Fruit fly (Drosophila melanogaster) whole organism, embryonic: ENCODE results near the gene Pp1-87B.

Experiments used
- Asciz ChIP-seq: fragments of 200-800 bp; sonication (Bioruptor generic); optimal IDR thresholded peaks from 2 replicates; lab custom pipeline; 2017; ENCODE audit warnings: missing biosample characterization, mild to moderate bottlenecking, missing genetic modification characterization, missing genetic modification reagents
- Atf-2 ChIP-seq: fragments of 200-800 bp; sonication (Bioruptor generic); optimal IDR thresholded peaks from 2 replicates; lab custom pipeline; 2016; ENCODE audit warnings: missing biosample characterization, missing genetic modification characterization
- B-H2 ChIP-seq: fragments of 200-800 bp; sonication (Bioruptor generic); optimal IDR thresholded peaks from 2 replicates; lab custom pipeline; 2018; ENCODE audit warnings: missing biosample characterization, mild to moderate bottlenecking, missing genetic modification characterization
- Bgb ChIP-seq: fragments of 200-800 bp; sonication (Bioruptor generic); IDR thresholded peaks from 2 replicates; pipeline ENCODE4 v1.3.6; 2022; ENCODE audit warnings: missing biosample characterization, missing genetic modification characterization; ENCODE audit not compliant: partially characterized antibody
- CG12659 ChIP-seq: fragments of 200-800 bp; sonication (Bioruptor generic); optimal IDR thresholded peaks from 3 replicates; lab custom pipeline; 2017; ENCODE audit warnings: mild to moderate bottlenecking, missing biosample characterization, missing genetic modification reagents, missing genetic modification characterization
- CG13287 ChIP-seq: fragments of 200-800 bp; sonication (Bioruptor generic); IDR thresholded peaks from 2 replicates; pipeline ENCODE4 v1.3.6; 2022; ENCODE audit warnings: missing biosample characterization, missing genetic modification characterization; ENCODE audit not compliant: partially characterized antibody
- CG13894 ChIP-seq: fragments of 200-800 bp; sonication (Bioruptor generic); optimal IDR thresholded peaks from 3 replicates; lab custom pipeline; 2018; ENCODE audit warnings: missing biosample characterization, mild to moderate bottlenecking, missing genetic modification characterization, moderate library complexity
- CG14860 ChIP-seq: fragments of 200-800 bp; sonication (Bioruptor generic); IDR thresholded peaks from 3 replicates; pipeline ENCODE4 v1.3.6; 2022; ENCODE audit warnings: missing biosample characterization, missing genetic modification characterization; ENCODE audit not compliant: partially characterized antibody
- CG15479 ChIP-seq: fragments of 200-800 bp; sonication (Bioruptor generic); optimal IDR thresholded peaks from 3 replicates; lab custom pipeline; 2019; ENCODE audit warnings: missing biosample characterization, mild to moderate bottlenecking, missing genetic modification characterization, moderate library complexity
- CG2129 ChIP-seq: fragments of 200-800 bp; sonication (Bioruptor generic); IDR thresholded peaks from 2 replicates; pipeline ENCODE4 v1.3.6; 2022; ENCODE audit warnings: missing biosample characterization, missing genetic modification characterization; ENCODE audit not compliant: partially characterized antibody
- CG2889 ChIP-seq: fragments of 200-800 bp; sonication (Bioruptor generic); IDR thresholded peaks from 3 replicates; pipeline ENCODE4 v1.3.6; 2022; ENCODE audit warnings: missing biosample characterization, missing genetic modification characterization
- CG30403 ChIP-seq: fragments of 200-800 bp; sonication (Bioruptor generic); optimal IDR thresholded peaks from 3 replicates; lab custom pipeline; 2016; ENCODE audit warnings: missing biosample characterization, missing genetic modification characterization
- CG32532 ChIP-seq: fragments of 200-800 bp; sonication (Bioruptor generic); IDR thresholded peaks from 2 replicates; pipeline ENCODE4 v1.3.6; 2022; ENCODE audit warnings: missing biosample characterization, missing genetic modification characterization
- CG34376 ChIP-seq: fragments of 200-800 bp; sonication (Bioruptor generic); optimal IDR thresholded peaks from 2 replicates; lab custom pipeline; 2018; ENCODE audit warnings: missing biosample characterization, mild to moderate bottlenecking, missing genetic modification characterization
- CG34422 ChIP-seq: fragments of 200-800 bp; sonication (Bioruptor generic); IDR thresholded peaks from 3 replicates; pipeline ENCODE4 v1.3.6; 2022; ENCODE audit warnings: missing biosample characterization, missing genetic modification characterization
- CG7987 ChIP-seq: fragments of 200-800 bp; sonication (Bioruptor generic); optimal IDR thresholded peaks from 2 replicates; lab custom pipeline; 2018; ENCODE audit warnings: missing biosample characterization, mild to moderate bottlenecking, missing genetic modification characterization, moderate library complexity
- CG8281 ChIP-seq: fragments of 200-800 bp; sonication (Bioruptor generic); optimal IDR thresholded peaks from 2 replicates; lab custom pipeline; 2018; ENCODE audit warnings: missing biosample characterization, mild to moderate bottlenecking, missing genetic modification characterization, moderate library complexity
- CG8290 ChIP-seq, 3 experiments: fragments of 200-800 bp; sonication (Bioruptor generic); optimal IDR thresholded peaks; 2 replicates each; lab custom pipeline; 2016 to 2019; ENCODE audit warnings: missing biosample characterization in 3 of 3, missing genetic modification characterization in 3 of 3, mild to moderate bottlenecking in 2 of 3, moderate library complexity in 1 of 3
- CG8478 ChIP-seq: fragments of >200 bp; optimal IDR thresholded peaks from 2 replicates; lab custom pipeline; 2018
- Deaf1 ChIP-seq: fragments of 200-800 bp; optimal IDR thresholded peaks from 3 replicates; lab custom pipeline; 2019; ENCODE audit warnings: missing biosample characterization, mild to moderate bottlenecking, missing genetic modification characterization, moderate library complexity
- Doc3 ChIP-seq: fragments of 200-800 bp; sonication (Bioruptor generic); IDR thresholded peaks from 3 replicates; pipeline ENCODE4 v1.3.6; 2022; ENCODE audit warnings: missing biosample characterization, missing genetic modification characterization; ENCODE audit not compliant: partially characterized antibody
- GATAe ChIP-seq: fragments of 200-800 bp; sonication (Bioruptor generic); conservative IDR thresholded peaks from 2 replicates; pipeline ENCODE4 v1.3.6; 2022; ENCODE audit warnings: missing biosample characterization, missing genetic modification characterization
- HLH4C ChIP-seq: fragments of 200-800 bp; sonication (Bioruptor generic); IDR thresholded peaks from 3 replicates; pipeline ENCODE4 v1.3.6; 2022; ENCODE audit warnings: missing biosample characterization, missing genetic modification characterization; ENCODE audit not compliant: partially characterized antibody
- HLHmδ ChIP-seq: fragments of 200-800 bp; sonication (Bioruptor generic); optimal IDR thresholded peaks from 2 replicates; lab custom pipeline; 2018; ENCODE audit warnings: missing biosample characterization, mild to moderate bottlenecking, missing genetic modification characterization, moderate library complexity
- Hr78 ChIP-seq, 2 experiments: fragments of 200-800 bp in 1 of 2; fragments of >200 bp in 1 of 2; sonication (Bioruptor generic) in 1 of 2; optimal IDR thresholded peaks; 2 replicates each; lab custom pipeline; 2017 to 2019; ENCODE audit warnings: missing biosample characterization in 2 of 2, missing genetic modification characterization in 2 of 2, mild to moderate bottlenecking in 1 of 2, moderate library complexity in 1 of 2
- Jarid2 ChIP-seq: fragments of 200-800 bp; sonication (Bioruptor generic); optimal IDR thresholded peaks from 3 replicates; lab custom pipeline; 2017; ENCODE audit warnings: mild to moderate bottlenecking, missing biosample characterization, missing genetic modification reagents, missing genetic modification characterization
- Scr ChIP-seq: fragments of 200-800 bp; sonication (Bioruptor generic); IDR thresholded peaks from 2 replicates; pipeline ENCODE4 v1.3.6; 2022; ENCODE audit warnings: missing biosample characterization, missing genetic modification characterization; ENCODE audit not compliant: partially characterized antibody
- abd-A ChIP-seq: fragments of 200-800 bp; sonication (Bioruptor generic); optimal IDR thresholded peaks from 3 replicates; lab custom pipeline; 2019; ENCODE audit warnings: missing biosample characterization, mild to moderate bottlenecking, missing genetic modification characterization, moderate library complexity
- ase ChIP-seq: fragments of 200-800 bp; sonication (Bioruptor generic); IDR thresholded peaks from 3 replicates; pipeline ENCODE4 v1.3.6; 2022; ENCODE audit warnings: missing biosample characterization, missing genetic modification characterization
- az2 ChIP-seq: fragments of 200-800 bp; sonication (Bioruptor generic); optimal IDR thresholded peaks from 3 replicates; lab custom pipeline; 2016; ENCODE audit warnings: missing biosample characterization, missing genetic modification characterization
- bbx ChIP-seq: fragments of 200-800 bp; sonication (Bioruptor generic); IDR thresholded peaks from 2 replicates; pipeline ENCODE4 v1.3.6; 2022; ENCODE audit warnings: missing biosample characterization, missing genetic modification characterization; ENCODE audit not compliant: partially characterized antibody
- cg ChIP-seq: fragments of 200-800 bp; sonication (Bioruptor generic); optimal IDR thresholded peaks from 3 replicates; lab custom pipeline; 2019; ENCODE audit warnings: missing biosample characterization, mild to moderate bottlenecking, missing genetic modification characterization, moderate library complexity
- chinmo ChIP-seq: fragments of 200-800 bp; sonication (Bioruptor generic); IDR thresholded peaks from 4 replicates; pipeline ENCODE4 v1.3.6; 2022; ENCODE audit warnings: missing biosample characterization, missing genetic modification characterization; ENCODE audit not compliant: partially characterized antibody
- corto ChIP-seq: fragments of 200-800 bp; sonication (Bioruptor generic); optimal IDR thresholded peaks from 2 replicates; lab custom pipeline; 2016; ENCODE audit warnings: missing biosample characterization, mild to moderate bottlenecking, missing genetic modification characterization, moderate library complexity
- croc ChIP-seq: fragments of 200-800 bp; sonication (Bioruptor generic); conservative IDR thresholded peaks from 3 replicates; pipeline ENCODE4 v1.3.6; 2022; ENCODE audit warnings: missing biosample characterization, missing genetic modification characterization
- danr ChIP-seq: fragments of 200-800 bp; sonication (Bioruptor generic); IDR thresholded peaks from 2 replicates; pipeline ENCODE4 v1.3.6; 2022; ENCODE audit warnings: missing biosample characterization, missing genetic modification characterization
- exex ChIP-seq: fragments of 200-800 bp; sonication (Bioruptor generic); optimal IDR thresholded peaks from 4 replicates; lab custom pipeline; 2018; ENCODE audit warnings: missing biosample characterization, mild to moderate bottlenecking, missing genetic modification characterization, moderate library complexity
- ftz-f1 ChIP-seq: fragments of 200-800 bp; sonication (Bioruptor generic); optimal IDR thresholded peaks from 2 replicates; lab custom pipeline; 2016; ENCODE audit warnings: missing biosample characterization, missing genetic modification characterization
- grn ChIP-seq: fragments of 200-800 bp; sonication (Bioruptor generic); optimal IDR thresholded peaks from 3 replicates; lab custom pipeline; 2017; ENCODE audit warnings: missing biosample characterization, missing genetic modification characterization
- inv ChIP-seq: fragments of 200-800 bp; sonication (Bioruptor generic); IDR thresholded peaks from 2 replicates; pipeline ENCODE4 v1.3.6; 2022; ENCODE audit warnings: missing biosample characterization, missing genetic modification characterization; ENCODE audit not compliant: partially characterized antibody
- mirr ChIP-seq: fragments of 200-800 bp; sonication (Bioruptor generic); optimal IDR thresholded peaks from 3 replicates; lab custom pipeline; 2018; ENCODE audit warnings: missing biosample characterization, mild to moderate bottlenecking, missing genetic modification characterization
- sd ChIP-seq: fragments of 200-800 bp; sonication (Bioruptor generic); optimal IDR thresholded peaks from 3 replicates; lab custom pipeline; 2018; ENCODE audit warnings: missing biosample characterization, mild to moderate bottlenecking, missing genetic modification characterization, moderate library complexity
- so ChIP-seq: fragments of 200-800 bp; sonication (Bioruptor generic); IDR thresholded peaks from 3 replicates; pipeline ENCODE4 v1.3.6; 2022; ENCODE audit warnings: missing biosample characterization, missing genetic modification characterization
- sug ChIP-seq: fragments of 200-800 bp; optimal IDR thresholded peaks from 2 replicates; lab custom pipeline; 2019; ENCODE audit warnings: missing biosample characterization, mild to moderate bottlenecking, missing genetic modification characterization, moderate library complexity
- tna ChIP-seq: fragments of 200-800 bp; sonication (Bioruptor generic); IDR thresholded peaks from 2 replicates; pipeline ENCODE4 v1.3.6; 2022; ENCODE audit warnings: missing biosample characterization, missing genetic modification characterization; ENCODE audit not compliant: partially characterized antibody
- toy ChIP-seq: fragments of 200-800 bp; sonication (Bioruptor generic); IDR thresholded peaks from 2 replicates; pipeline ENCODE4 v1.3.6; 2022; ENCODE audit warnings: missing biosample characterization, missing genetic modification characterization
- unc-4 ChIP-seq: fragments of 200-800 bp; sonication (Bioruptor generic); IDR thresholded peaks from 2 replicates; pipeline ENCODE4 v1.3.6; 2022; ENCODE audit warnings: missing biosample characterization, missing genetic modification characterization; ENCODE audit not compliant: partially characterized antibody

The Pp1-87B gene

dm6 chr3R:12443769-12444168, 18.1 kb upstream of the Pp1-87B start:
- no peak for TF ChIP-seq CG14860
- peak; percentile 19; the same call in 1 of the 3 replicates for TF ChIP-seq CG34422 (GFP tag; lab: Robert Waterston, UW)
- TF ChIP-seq CG34376 (GFP tag; lab: Kevin White, UChicago): peak; percentile 63
- TF ChIP-seq B-H2 (GFP tag; lab: Kevin White, UChicago): peak; percentile 49
- TF ChIP-seq inv: no peak
- peak in 1 of 2 experiments; percentile 12 for TF ChIP-seq Hr78 (GFP tag; optimal IDR thresholded peaks at IDR 0.05; lab: Kevin White, UChicago)
- no peak for TF ChIP-seq so (GFP tag; lab: Robert Waterston, UW)
- peak; percentile 27 for TF ChIP-seq ftz-f1
- peak; percentile 48 for TF ChIP-seq abd-A (tag; lab: Kevin White, UChicago)
- peak; percentile 68 for TF ChIP-seq cg
- TF ChIP-seq Asciz (GFP tag; lab: Kevin White, UChicago): no peak
- 0 out of 2 replicates have a peak, but pooled peaks have one; percentile 12 for TF ChIP-seq Scr (GFP tag; lab: Robert Waterston, UW)
- TF ChIP-seq Atf-2: no peak
- peak; percentile 14; the same call in 1 of the 2 replicates for TF ChIP-seq CG13287 (GFP tag; lab: Robert Waterston, UW)
- peak; percentile 20; the same call in 1 of the 2 replicates for TF ChIP-seq Bgb (GFP tag; lab: Robert Waterston, UW)
- TF ChIP-seq sd (tag; lab: Kevin White, UChicago): peak; percentile 4
- TF ChIP-seq bbx (GFP tag; lab: Robert Waterston, UW): 0 out of 2 replicates have a peak, but pooled peaks have one; percentile 6
- TF ChIP-seq CG8290 (GFP tag; optimal IDR thresholded peaks at IDR 0.05; lab: Kevin White, UChicago): no peak
- peak in 1 of 2 experiments; percentile 28 for TF ChIP-seq CG8290 (tag; optimal IDR thresholded peaks at IDR 0.05; lab: Kevin White, UChicago)
- TF ChIP-seq toy (GFP tag; lab: Robert Waterston, UW): no peak
- TF ChIP-seq sug (tag; lab: Kevin White, UChicago): peak; percentile 20
- TF ChIP-seq CG8281 (tag; lab: Kevin White, UChicago): no peak
- TF ChIP-seq exex (tag; lab: Kevin White, UChicago): peak; percentile 95
- peak; percentile 8 for TF ChIP-seq corto (GFP tag; lab: Kevin White, UChicago)
- peak; percentile 30 for TF ChIP-seq CG13894 (tag; lab: Kevin White, UChicago)
- peak; percentile 60 for TF ChIP-seq mirr
- TF ChIP-seq Deaf1: peak; percentile 60
- TF ChIP-seq unc-4: peak; percentile 18; the same call in 1 of the 2 replicates
- TF ChIP-seq GATAe (GFP tag; lab: Robert Waterston, UW): 0 out of 2 replicates have a peak, but pooled peaks have one; percentile 29
- peak; percentile 55 for TF ChIP-seq grn (GFP tag; lab: Kevin White, UChicago)
- TF ChIP-seq chinmo (GFP tag; lab: Robert Waterston, UW): peak; percentile 89; the same call in 3 of the 4 replicates
- TF ChIP-seq tna (GFP tag; lab: Robert Waterston, UW): 0 out of 2 replicates have a peak, but pooled peaks have one; percentile 37
- no peak for TF ChIP-seq az2 (GFP tag; lab: Kevin White, UChicago)
- TF ChIP-seq HLH4C (GFP tag; lab: Robert Waterston, UW): 0 out of 3 replicates have a peak, but pooled peaks have one; percentile 19
- no peak for TF ChIP-seq CG32532 (GFP tag; lab: Robert Waterston, UW)
- no peak for TF ChIP-seq ase

- TF ChIP-seq croc (no peak), Doc3 (GFP tag; lab: Robert Waterston, UW) (no peak), CG30403 (peak; percentile 54), CG12659 (peak; percentile 43), CG2129 (GFP tag; lab: Robert Waterston, UW) (no peak), CG2889 (no peak), CG8478 (no peak), Jarid2 (GFP tag; lab: Kevin White, UChicago) (no peak), HLHmδ (no peak), CG15479 (GFP tag; lab: Kevin White, UChicago) (no peak), danr (no peak), CG7987 (GFP tag; lab: Kevin White, UChicago) (peak; percentile 99)
Observed at dm6 chr3R:12442601-12443533, 17.1 kb upstream of the Pp1-87B start.
